Fruit fly (Drosophila melanogaster) whole organism, pupa: ENCODE measurements around the gene Zw10.

Source experiments
- CG12605 ChIP-seq: fragments of 200-800 bp; sonication (Bioruptor generic); IDR thresholded peaks from 2 replicates; pipeline ENCODE4 v1.3.6; 2022; ENCODE audit warnings: missing biosample characterization, missing genetic modification characterization
- CG14655 ChIP-seq: fragments of 200-800 bp; sonication (Bioruptor generic); optimal IDR thresholded peaks from 3 replicates; lab custom pipeline; 2017; ENCODE audit warnings: mild to moderate bottlenecking, missing biosample characterization, missing genetic modification reagents, missing genetic modification characterization
- CG32121 ChIP-seq: fragments of 200-800 bp; sonication (Bioruptor generic); IDR thresholded peaks from 2 replicates; pipeline ENCODE4 v1.3.6; 2022; ENCODE audit warnings: missing biosample characterization, missing genetic modification characterization
- CG4496 ChIP-seq: fragments of 200-800 bp; sonication (Bioruptor generic); IDR thresholded peaks from 3 replicates; pipeline ENCODE4 v1.3.6; 2022; ENCODE audit warnings: missing biosample characterization, missing genetic modification characterization
- CG8301 ChIP-seq: fragments of 200-800 bp; sonication (Bioruptor generic); optimal IDR thresholded peaks from 2 replicates; lab custom pipeline; 2018; ENCODE audit warnings: missing biosample characterization, mild to moderate bottlenecking, missing genetic modification characterization
- CG9948 ChIP-seq: fragments of 200-800 bp; sonication (Bioruptor generic); optimal IDR thresholded peaks from 2 replicates; lab custom pipeline; 2018; ENCODE audit warnings: missing biosample characterization, mild to moderate bottlenecking, missing genetic modification characterization, moderate library complexity
- EcR ChIP-seq: fragments of 200-800 bp; sonication (Bioruptor generic); optimal IDR thresholded peaks from 3 replicates; lab custom pipeline; 2019; ENCODE audit warnings: missing biosample characterization, missing genetic modification characterization, mild to moderate bottlenecking, moderate library complexity, missing genetic modification reagents
- Pif1A ChIP-seq: fragments of 200-800 bp; sonication (Bioruptor generic); optimal IDR thresholded peaks from 3 replicates; lab custom pipeline; 2016; ENCODE audit warnings: missing biosample characterization, missing genetic modification characterization
- Pif1B ChIP-seq: fragments of 200-800 bp; sonication (Bioruptor generic); optimal IDR thresholded peaks from 3 replicates; lab custom pipeline; 2016; ENCODE audit warnings: missing biosample characterization, missing genetic modification characterization
- fd96Ca ChIP-seq: fragments of 200-800 bp; sonication (Bioruptor generic); IDR thresholded peaks from 3 replicates; pipeline ENCODE4 v1.3.6; 2022; ENCODE audit warnings: missing biosample characterization, missing genetic modification characterization
- rn ChIP-seq: fragments of 200-800 bp; sonication (Bioruptor generic); IDR thresholded peaks from 2 replicates; pipeline ENCODE4 v1.3.6; 2022; ENCODE audit warnings: missing biosample characterization, missing genetic modification characterization

DNA sequence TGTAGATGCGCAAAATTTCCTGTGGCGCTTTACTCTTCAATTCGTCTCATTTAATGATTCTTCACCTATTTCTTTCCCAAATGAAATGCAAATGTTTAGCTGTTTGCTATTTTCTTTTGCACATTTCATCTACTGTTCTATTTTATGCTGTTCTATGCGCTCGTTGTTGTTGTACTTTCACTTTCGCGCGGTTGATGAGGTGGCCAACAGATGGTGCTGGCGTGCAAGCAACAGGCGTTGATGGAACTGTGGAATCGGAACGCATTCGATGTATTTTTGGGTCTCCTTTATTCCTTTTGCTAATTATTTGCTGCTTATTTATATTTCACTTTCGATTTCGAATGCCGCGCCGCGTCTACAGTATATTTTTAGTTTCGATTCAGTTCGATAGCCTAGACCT lies 52.0 kb downstream of the Zw10 start:
- TF ChIP-seq EcR (no peak), rn (GFP tag; lab: Robert Waterston, UW) (no peak), CG32121 (GFP tag; lab: Robert Waterston, UW) (no peak), CG9948 (tag; lab: Kevin White, UChicago) (no peak), CG8301 (no peak), CG14655 (no peak), Pif1B (GFP tag; lab: Kevin White, UChicago) (no peak), fd96Ca (GFP tag; lab: Robert Waterston, UW) (no peak), CG12605 (GFP tag; lab: Robert Waterston, UW) (no peak), Pif1A (GFP tag; lab: Kevin White, UChicago) (no peak), CG4496 (GFP tag; lab: Robert Waterston, UW) (no peak)
